Fruit fly (Drosophila melanogaster) whole organism, embryonic: Measurements from ENCODE around the gene tbc.

ENCODE experiments used
- Abd-B ChIP-seq: fragments of 200-800 bp; sonication (Bioruptor generic); optimal IDR thresholded peaks from 2 replicates; lab custom pipeline; 2018; ENCODE audit warnings: missing biosample characterization, mild to moderate bottlenecking, missing genetic modification characterization, moderate library complexity
- CG11723 ChIP-seq: fragments of 200-800 bp; sonication (Bioruptor generic); optimal IDR thresholded peaks from 2 replicates; lab custom pipeline; 2017; ENCODE audit warnings: missing biosample characterization, mild to moderate bottlenecking, missing genetic modification characterization
- CG12769 ChIP-seq: fragments of 200-800 bp; sonication (Bioruptor generic); optimal IDR thresholded peaks from 2 replicates; lab custom pipeline; 2019; ENCODE audit warnings: missing biosample characterization, mild to moderate bottlenecking, missing genetic modification characterization, moderate library complexity
- CG1603 ChIP-seq: fragments of 200-800 bp; sonication (Bioruptor generic); optimal IDR thresholded peaks from 2 replicates; lab custom pipeline; 2019; ENCODE audit warnings: missing biosample characterization, mild to moderate bottlenecking, missing genetic modification characterization, moderate library complexity
- CG17568 ChIP-seq: fragments of 200-800 bp; sonication (Bioruptor generic); optimal IDR thresholded peaks from 2 replicates; lab custom pipeline; 2018; ENCODE audit warnings: missing biosample characterization, mild to moderate bottlenecking, missing genetic modification characterization, moderate library complexity
- CG17612 ChIP-seq: fragments of 200-800 bp; sonication (Bioruptor generic); IDR thresholded peaks from 2 replicates; pipeline ENCODE4 v1.3.6; 2022; ENCODE audit warnings: missing biosample characterization, missing genetic modification characterization
- CG18599 ChIP-seq: fragments of 200-800 bp; sonication (Bioruptor generic); optimal IDR thresholded peaks from 3 replicates; lab custom pipeline; 2017; ENCODE audit warnings: missing biosample characterization, missing genetic modification characterization, mild to moderate bottlenecking, moderate library complexity, missing genetic modification reagents
- CG2120 ChIP-seq: fragments of 200-800 bp; sonication (Bioruptor generic); optimal IDR thresholded peaks from 3 replicates; lab custom pipeline; 2016; ENCODE audit warnings: missing biosample characterization, missing genetic modification characterization
- CG30020 ChIP-seq: fragments of 200-800 bp; optimal IDR thresholded peaks from 2 replicates; lab custom pipeline; 2019; ENCODE audit warnings: missing biosample characterization, mild to moderate bottlenecking, missing genetic modification characterization, moderate library complexity
- CG34224 ChIP-seq: fragments of 200-800 bp; sonication (Bioruptor generic); IDR thresholded peaks from 3 replicates; pipeline ENCODE4 v1.3.6; 2022; ENCODE audit warnings: missing biosample characterization, missing genetic modification characterization; ENCODE audit not compliant: partially characterized antibody
- CG34376 ChIP-seq: fragments of 200-800 bp; sonication (Bioruptor generic); optimal IDR thresholded peaks from 2 replicates; lab custom pipeline; 2018; ENCODE audit warnings: missing biosample characterization, mild to moderate bottlenecking, missing genetic modification characterization
- CG42726 ChIP-seq: fragments of 200-800 bp; sonication (Bioruptor generic); IDR thresholded peaks from 2 replicates; pipeline ENCODE4 v1.3.6; 2022; ENCODE audit warnings: missing biosample characterization, missing genetic modification characterization; ENCODE audit not compliant: partially characterized antibody
- CG5245 ChIP-seq: fragments of 200-800 bp; sonication (Bioruptor generic); optimal IDR thresholded peaks from 3 replicates; lab custom pipeline; 2016; ENCODE audit warnings: missing biosample characterization, missing genetic modification characterization
- CG7963 ChIP-seq: fragments of 200-800 bp; sonication (Bioruptor generic); IDR thresholded peaks from 3 replicates; pipeline ENCODE4 v1.3.6; 2022; ENCODE audit warnings: missing biosample characterization, missing genetic modification characterization; ENCODE audit not compliant: partially characterized antibody
- CG8765 ChIP-seq: fragments of 200-800 bp; sonication (Bioruptor generic); IDR thresholded peaks from 2 replicates; pipeline ENCODE4 v1.3.6; 2022; ENCODE audit warnings: missing biosample characterization, missing genetic modification characterization
- CG9817 ChIP-seq: fragments of 200-800 bp; sonication (Bioruptor generic); optimal IDR thresholded peaks from 2 replicates; lab custom pipeline; 2018; ENCODE audit warnings: missing biosample characterization, mild to moderate bottlenecking, missing genetic modification characterization, moderate library complexity
- CTCF ChIP-seq: fragments of 200-800 bp; sonication (Bioruptor generic); optimal IDR thresholded peaks from 2 replicates; lab custom pipeline; 2017; ENCODE audit warnings: missing biosample characterization, mild to moderate bottlenecking, missing genetic modification characterization, moderate library complexity
- Dp ChIP-seq: fragments of 200-800 bp; sonication (Bioruptor generic); optimal IDR thresholded peaks from 2 replicates; lab custom pipeline; 2018; ENCODE audit warnings: missing biosample characterization, mild to moderate bottlenecking, missing genetic modification characterization, moderate library complexity
- Drgx ChIP-seq: fragments of 200-800 bp; sonication (Bioruptor generic); IDR thresholded peaks from 2 replicates; pipeline ENCODE4 v1.3.6; 2022; ENCODE audit warnings: missing biosample characterization, missing genetic modification characterization
- E2f2 ChIP-seq: fragments of 200-800 bp; sonication (Bioruptor generic); IDR thresholded peaks from 2 replicates; pipeline ENCODE4 v1.3.6; 2022; ENCODE audit warnings: missing biosample characterization, missing genetic modification characterization
- Elba2 ChIP-seq: fragments of 200-800 bp; sonication (Bioruptor generic); optimal IDR thresholded peaks from 3 replicates; lab custom pipeline; 2016; ENCODE audit warnings: missing biosample characterization, missing genetic modification characterization
- Ets65A ChIP-seq: fragments of 200-800 bp; sonication (Bioruptor generic); peaks from one replicate; lab custom pipeline; 2016; ENCODE audit warnings: missing biosample characterization, missing genetic modification characterization
- Hr78 ChIP-seq, 2 experiments: fragments of 200-800 bp in 1 of 2; fragments of >200 bp in 1 of 2; sonication (Bioruptor generic) in 1 of 2; optimal IDR thresholded peaks; 2 replicates each; lab custom pipeline; 2017 to 2019; ENCODE audit warnings: missing biosample characterization in 2 of 2, missing genetic modification characterization in 2 of 2, mild to moderate bottlenecking in 1 of 2, moderate library complexity in 1 of 2
- Lhr ChIP-seq: fragments of 200-800 bp; sonication (Bioruptor generic); optimal IDR thresholded peaks from 3 replicates; lab custom pipeline; 2017; ENCODE audit warnings: mild to moderate bottlenecking, missing biosample characterization, missing genetic modification reagents, missing genetic modification characterization
- Lim3 ChIP-seq: fragments of 200-800 bp; sonication (Bioruptor generic); IDR thresholded peaks from 2 replicates; pipeline ENCODE4 v1.3.6; 2022; ENCODE audit warnings: missing biosample characterization, missing genetic modification characterization
- MTF-1 ChIP-seq: fragments of 200-800 bp; sonication (Bioruptor generic); optimal IDR thresholded peaks from 2 replicates; lab custom pipeline; 2018; ENCODE audit warnings: missing biosample characterization, mild to moderate bottlenecking, missing genetic modification characterization, borderline replicate concordance
- NFAT ChIP-seq: fragments of 200-800 bp; sonication (Bioruptor generic); IDR thresholded peaks from 2 replicates; pipeline ENCODE4 v1.3.6; 2022; ENCODE audit warnings: missing biosample characterization, missing genetic modification characterization
- Nf-YB ChIP-seq: fragments of 200-800 bp; sonication (Bioruptor generic); optimal IDR thresholded peaks from 3 replicates; lab custom pipeline; 2019; ENCODE audit warnings: missing biosample characterization, mild to moderate bottlenecking, missing genetic modification characterization, moderate library complexity
- Oaz ChIP-seq: fragments of 200-800 bp; sonication (Bioruptor generic); IDR thresholded peaks from 2 replicates; pipeline ENCODE4 v1.3.6; 2022; ENCODE audit warnings: missing biosample characterization, missing genetic modification characterization
- Six4 ChIP-seq: fragments of 200-800 bp; sonication (Bioruptor generic); optimal IDR thresholded peaks from 2 replicates; lab custom pipeline; 2016; ENCODE audit warnings: missing biosample characterization, missing genetic modification characterization
- TFAM ChIP-seq: fragments of 200-800 bp; sonication (Bioruptor generic); optimal IDR thresholded peaks from 2 replicates; lab custom pipeline; 2017; ENCODE audit warnings: missing biosample characterization, missing genetic modification characterization, inconsistent platforms
- Trl ChIP-seq, 3 experiments: fragments of >200 bp in 2 of 3; fragments of 200-800 bp in 1 of 3; sonication (Bioruptor generic) in 1 of 3; optimal IDR thresholded peaks; 2 replicates in 1 of 3; 3 replicates in 2 of 3; lab custom pipeline; 2016 to 2017; ENCODE audit warnings: missing biosample characterization in 1 of 3, missing genetic modification characterization in 1 of 3
- amos ChIP-seq: fragments of 200-800 bp; sonication (Bioruptor generic); IDR thresholded peaks from 2 replicates; pipeline ENCODE4 v1.3.6; 2022; ENCODE audit warnings: missing biosample characterization, missing genetic modification characterization; ENCODE audit not compliant: partially characterized antibody
- bab2 ChIP-seq: fragments of 200-800 bp; sonication (Bioruptor generic); optimal IDR thresholded peaks from 2 replicates; lab custom pipeline; 2016; ENCODE audit warnings: missing biosample characterization, missing genetic modification characterization
- cas ChIP-seq: fragments of 200-800 bp; sonication (Bioruptor generic); IDR thresholded peaks from 2 replicates; pipeline ENCODE4 v1.3.6; 2022; ENCODE audit warnings: missing biosample characterization, missing genetic modification characterization
- caup ChIP-seq: fragments of 200-800 bp; sonication (Bioruptor generic); optimal IDR thresholded peaks from 3 replicates; lab custom pipeline; 2017; ENCODE audit warnings: missing biosample characterization, mild to moderate bottlenecking, missing genetic modification characterization, moderate library complexity; ENCODE audit not compliant: severe bottlenecking
- cg ChIP-seq: fragments of 200-800 bp; sonication (Bioruptor generic); optimal IDR thresholded peaks from 3 replicates; lab custom pipeline; 2019; ENCODE audit warnings: missing biosample characterization, mild to moderate bottlenecking, missing genetic modification characterization, moderate library complexity
- crol ChIP-seq: fragments of 200-800 bp; sonication (Bioruptor generic); IDR thresholded peaks from 2 replicates; pipeline ENCODE4 v1.3.6; 2022; ENCODE audit warnings: missing biosample characterization, missing genetic modification characterization
- eve ChIP-seq, 2 experiments: fragments of >200 bp; optimal IDR thresholded peaks; 2 replicates each; lab custom pipeline; 2017; ENCODE audit warnings: missing biosample characterization in 2 of 2, missing genetic modification characterization in 2 of 2
- her ChIP-seq: fragments of 200-800 bp; sonication (Bioruptor generic); optimal IDR thresholded peaks from 2 replicates; lab custom pipeline; 2016; ENCODE audit warnings: missing biosample characterization, missing genetic modification characterization
- klu ChIP-seq: fragments of 200-800 bp; sonication (Bioruptor generic); IDR thresholded peaks from 2 replicates; pipeline ENCODE4 v1.3.6; 2022; ENCODE audit warnings: missing biosample characterization, missing genetic modification characterization
- phol ChIP-seq: fragments of 200-800 bp; sonication (Bioruptor generic); optimal IDR thresholded peaks from 3 replicates; lab custom pipeline; 2018; ENCODE audit warnings: missing biosample characterization, mild to moderate bottlenecking, missing genetic modification characterization, moderate library complexity
- row ChIP-seq: fragments of 200-800 bp; sonication (Bioruptor generic); IDR thresholded peaks from 3 replicates; pipeline ENCODE4 v1.3.6; 2022; ENCODE audit warnings: missing biosample characterization, missing genetic modification characterization
- sc ChIP-seq, 3 experiments: fragments of >200 bp in 2 of 3; fragments of 200-800 bp in 1 of 3; sonication (Bioruptor generic) in 1 of 3; optimal IDR thresholded peaks; 2 replicates in 2 of 3; 3 replicates in 1 of 3; lab custom pipeline; 2017; ENCODE audit warnings: mild to moderate bottlenecking in 1 of 3, missing biosample characterization in 1 of 3, missing genetic modification characterization in 1 of 3, missing genetic modification reagents in 1 of 3
- sim ChIP-seq: fragments of 200-800 bp; sonication (Bioruptor generic); IDR thresholded peaks from 2 replicates; pipeline ENCODE4 v1.3.6; 2022; ENCODE audit warnings: missing biosample characterization, missing genetic modification characterization
- sna ChIP-seq: fragments of 200-800 bp; sonication (Bioruptor generic); IDR thresholded peaks from 2 replicates; pipeline ENCODE4 v1.3.6; 2022; ENCODE audit warnings: missing biosample characterization, missing genetic modification characterization; ENCODE audit not compliant: partially characterized antibody
- tgo ChIP-seq: fragments of 200-800 bp; sonication (Bioruptor generic); IDR thresholded peaks from 3 replicates; pipeline ENCODE4 v1.3.6; 2022; ENCODE audit warnings: missing biosample characterization, missing genetic modification characterization
- tio ChIP-seq: fragments of 200-800 bp; sonication (Bioruptor generic); optimal IDR thresholded peaks from 2 replicates; lab custom pipeline; 2017; ENCODE audit warnings: missing biosample characterization, missing genetic modification characterization, inconsistent platforms
- wdn ChIP-seq: fragments of 200-800 bp; sonication (Bioruptor generic); IDR thresholded peaks from 2 replicates; pipeline ENCODE4 v1.3.6; 2022; ENCODE audit warnings: missing biosample characterization, missing genetic modification characterization
- zfh1 ChIP-seq: fragments of 200-800 bp; sonication (Bioruptor generic); IDR thresholded peaks from 3 replicates; pipeline ENCODE4 v1.3.6; 2022; ENCODE audit warnings: missing biosample characterization, missing genetic modification characterization

The tbc gene

DNA sequence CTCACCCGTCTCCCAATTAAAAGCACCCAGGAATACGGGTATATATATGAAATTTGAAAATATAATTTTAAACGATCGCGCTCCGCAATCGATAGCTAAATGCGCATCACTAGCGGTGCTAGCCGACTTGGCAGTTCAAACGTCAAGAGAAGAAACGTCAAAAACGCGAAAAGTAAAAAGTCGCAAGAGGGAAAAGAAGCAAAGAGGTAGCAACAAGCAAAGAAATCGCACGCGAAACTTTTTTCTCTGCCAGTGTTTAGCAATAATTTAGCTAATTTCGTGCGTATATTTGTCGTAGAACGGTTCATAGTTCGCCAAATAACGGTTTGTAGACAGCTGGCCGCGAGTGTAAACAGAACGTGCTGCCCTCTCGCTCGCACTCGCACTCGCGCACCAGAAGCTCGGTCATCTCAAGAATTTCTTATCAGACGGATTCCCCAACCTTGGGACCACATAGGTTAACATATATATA lies 62.3 kb downstream of the tbc start, which contains the start of gene CG1812 (continued):
- TF ChIP-seq CG1603 (peak; percentile 56), wdn (no peak), sc (optimal IDR thresholded peaks at IDR 0.05; lab: Kevin White, UChicago) (no peak), sc (GFP tag; optimal IDR thresholded peaks at IDR 0.05; lab: Kevin White, UChicago) (no peak), Lhr (GFP tag; lab: Kevin White, UChicago) (no peak), cg (GFP tag; lab: Kevin White, UChicago) (no peak), Dp (GFP tag; lab: Kevin White, UChicago) (peak; percentile 36), CG17612 (GFP tag; lab: Robert Waterston, UW) (no peak), sna (no peak), her (GFP tag; lab: Kevin White, UChicago) (peak; percentile 48), CG9817 (tag; lab: Kevin White, UChicago) (no peak), crol (GFP tag; lab: Robert Waterston, UW) (no peak), CG12769 (tag; lab: Kevin White, UChicago) (peak; percentile 58), klu (no peak), CG17568 (GFP tag; lab: Kevin White, UChicago) (no peak), Oaz (no peak), eve (GFP tag; optimal IDR thresholded peaks at IDR 0.05; lab: Kevin White, UChicago) (no peak), E2f2 (GFP tag; lab: Robert Waterston, UW) (peak; percentile 60), CG2120 (GFP tag; lab: Kevin White, UChicago) (peak; percentile 62), cas (GFP tag; lab: Robert Waterston, UW) (no peak), CTCF (GFP tag; lab: Kevin White, UChicago) (no peak), CG34224 (no peak), sim (GFP tag; lab: Robert Waterston, UW) (no peak), zfh1 (GFP tag; lab: Robert Waterston, UW) (peak; percentile 59; the same call in 2 of the 3 replicates), tgo (GFP tag; lab: Robert Waterston, UW) (peak; percentile 57; the same call in 2 of the 3 replicates), CG8765 (no peak), Six4 (no peak), caup (GFP tag; lab: Kevin White, UChicago) (peak; percentile 35), Ets65A (GFP tag; lab: Kevin White, UChicago) (peak; percentile 81), Drgx (GFP tag; lab: Robert Waterston, UW) (peak; percentile 73), row (GFP tag; lab: Robert Waterston, UW) (peak; percentile 78), CG30020 (no peak), NFAT (0 out of 2 replicates have a peak, but pooled peaks have one; percentile 26), Hr78 (GFP tag; optimal IDR thresholded peaks at IDR 0.05; lab: Kevin White, UChicago) (peak in 1 of 2 experiments; percentile 28), phol (tag; lab: Kevin White, UChicago) (peak; percentile 18), Nf-YB (GFP tag; lab: Kevin White, UChicago) (no peak), Lim3 (GFP tag; lab: Robert Waterston, UW) (no peak), CG5245 (GFP tag; lab: Kevin White, UChicago) (no peak), CG7963 (GFP tag; lab: Robert Waterston, UW) (no peak), bab2 (GFP tag; lab: Kevin White, UChicago) (peak; percentile 29), TFAM (GFP tag; lab: Kevin White, UChicago) (no peak), CG34376 (GFP tag; lab: Kevin White, UChicago) (peak; percentile 36), CG11723 (GFP tag; lab: Kevin White, UChicago) (no peak), CG18599 (peak; percentile 60), CG42726 (GFP tag; lab: Robert Waterston, UW) (no peak), Elba2 (no peak), Trl (optimal IDR thresholded peaks at IDR 0.05; lab: Kevin White, UChicago) (no peak), Trl (GFP tag; optimal IDR thresholded peaks at IDR 0.05; lab: Kevin White, UChicago) (no peak), amos (0 out of 2 replicates have a peak, but pooled peaks have one; percentile 7), tio (GFP tag; lab: Kevin White, UChicago) (no peak), MTF-1 (no peak), Abd-B (no peak)
